Worm (Caenorhabditis elegans): Measurements from ENCODE around the gene ZK1240.9.

Gene ZK1240.9

ce11 chrII:2302330-2302729 is 15.7 kb upstream of the ZK1240.9 start, which contains the start of gene B0281.6:
Gene B0281.6, minus strand, starts transcription at chrII:2302430.
- TF ChIP-seq pag-3 (tag; optimal IDR thresholded peaks at IDR 0.05; ENCODE audit: borderline replicate concordance) (no peak), eyg-1 (tag; optimal IDR thresholded peaks at IDR 0.05) (no peak), nfya-1 (tag; optimal IDR thresholded peaks at IDR 0.05) (no peak), hlh-8 (tag; optimal IDR thresholded peaks at IDR 0.05) (no peak), rnt-1 (tag; optimal IDR thresholded peaks at IDR 0.05) (no peak), nhr-11 (tag; optimal IDR thresholded peaks at IDR 0.05) (no peak), ahr-1 (tag; optimal IDR thresholded peaks at IDR 0.05) (no peak), lim-6 (tag; optimal IDR thresholded peaks at IDR 0.05) (no peak), ceh-34 (tag; optimal IDR thresholded peaks at IDR 0.05) (no peak), C38D4.7 (GFP tag; optimal IDR thresholded peaks at IDR 0.05) (no peak), dve-1 (tag; optimal IDR thresholded peaks at IDR 0.05) (no peak), ceh-9 (tag; optimal IDR thresholded peaks at IDR 0.05) (no peak), che-1 (tag; optimal IDR thresholded peaks at IDR 0.05) (no peak), ceh-31 (tag; optimal IDR thresholded peaks at IDR 0.05) (no peak), pha-4 (tag; optimal IDR thresholded peaks at IDR 0.05) (no peak), ztf-16 (tag; optimal IDR thresholded peaks at IDR 0.05) (no peak)

ce11 chrII:2304575-2304974 is 13.4 kb upstream of the ZK1240.9 start:
- TF ChIP-seq pros-1 (tag; optimal IDR thresholded peaks at IDR 0.05) = no peak
- no peak for TF ChIP-seq F13H6.1 (tag; optimal IDR thresholded peaks at IDR 0.05)
- no peak for TF ChIP-seq unc-86 (tag; optimal IDR thresholded peaks at IDR 0.05)
- no peak for TF ChIP-seq npax-4 (tag; optimal IDR thresholded peaks at IDR 0.05)
- TF ChIP-seq pat-9 (tag; optimal IDR thresholded peaks at IDR 0.05) = no peak
- TF ChIP-seq C08G9.2 (tag; optimal IDR thresholded peaks at IDR 0.05) = no peak

ce11 chrII:2305507-2305906 is 12.5 kb upstream of the ZK1240.9 start:
- no peak for TF ChIP-seq ceh-2 (tag; optimal IDR thresholded peaks at IDR 0.05)
- no peak for TF ChIP-seq C38D4.7 (GFP tag; optimal IDR thresholded peaks at IDR 0.05)
- TF ChIP-seq K02D7.2 (tag; optimal IDR thresholded peaks at IDR 0.05) = no peak
- TF ChIP-seq ets-4 (tag; optimal IDR thresholded peaks at IDR 0.05) = no peak
- TF ChIP-seq ceh-34 (tag; optimal IDR thresholded peaks at IDR 0.05) = no peak
- TF ChIP-seq sox-4 (tag; optimal IDR thresholded peaks at IDR 0.05) = no peak
- TF ChIP-seq sdc-2 (tag; optimal IDR thresholded peaks at IDR 0.05) = no peak
- TF ChIP-seq hlh-15 (tag; optimal IDR thresholded peaks at IDR 0.05) = no peak
- no peak for TF ChIP-seq pqm-1 (tag; optimal IDR thresholded peaks at IDR 0.05)
- TF ChIP-seq elt-2 (tag; optimal IDR thresholded peaks at IDR 0.05) = no peak

ce11 chrII:2306741-2307140 is 11.2 kb upstream of the ZK1240.9 start, which contains the start of gene B0281.3:
Gene B0281.3, plus strand, starts transcription at chrII:2307041.
- no peak for TF ChIP-seq unc-42 (tag; optimal IDR thresholded peaks at IDR 0.05)
- TF ChIP-seq ref-2 (tag; optimal IDR thresholded peaks at IDR 0.05) = no peak
- TF ChIP-seq ets-4 (tag; optimal IDR thresholded peaks at IDR 0.05) = no peak

- no peak for TF ChIP-seq C08G9.2 (tag; optimal IDR thresholded peaks at IDR 0.05)
- no peak for TF ChIP-seq ceh-48 (tag; optimal IDR thresholded peaks at IDR 0.05)
These were observed 5.2 kb upstream of the ZK1240.9 start, which contains the start of the genes trim-21 and B0281.1 for ce11 chrII:2312747-2313146. Gene trim-21, minus strand, starts transcription at chrII:2312847. Gene B0281.1, plus strand, starts transcription at chrII:2313067.

- TF ChIP-seq ceh-34 (tag; optimal IDR thresholded peaks at IDR 0.05) = no peak
- no peak for TF ChIP-seq unc-42 (tag; optimal IDR thresholded peaks at IDR 0.05)
- TF ChIP-seq elt-2 (tag; optimal IDR thresholded peaks at IDR 0.05) = peak; percentile 17
- no peak for TF ChIP-seq ceh-31 (tag; optimal IDR thresholded peaks at IDR 0.05)
- TF ChIP-seq ceh-6 (GFP tag; optimal IDR thresholded peaks at IDR 0.05) = no peak
- no peak for TF ChIP-seq hlh-6 (tag; optimal IDR thresholded peaks at IDR 0.05)
- TF ChIP-seq odd-2 (tag; optimal IDR thresholded peaks at IDR 0.05) = no peak
- no peak for TF ChIP-seq lin-11 (tag; optimal IDR thresholded peaks at IDR 0.05)
These were observed 2.1 kb downstream of the ZK1240.9 start, which contains the start of gene ZK1240.3 for ce11 chrII:2320097-2320496. Gene ZK1240.3, plus strand, starts transcription at chrII:2320334.

Data from whole organism, late embryonic.